Worm (Caenorhabditis elegans) whole organism, L2 larva: Measurements from ENCODE around the gene asp-13.

ENCODE experiments used
- nhr-11 ChIP-seq: fragments of 150-350 bp; optimal IDR thresholded peaks from 2 replicates; lab custom pipeline; 2014; ENCODE audit warnings: missing biosample characterization, missing genetic modification characterization
- nhr-237 ChIP-seq: fragments of 150-350 bp; optimal IDR thresholded peaks from 2 replicates; lab custom pipeline; 2014; ENCODE audit warnings: missing biosample characterization, missing genetic modification characterization
- nhr-25 ChIP-seq: fragments of 150-350 bp; sonication (generic microtip); optimal IDR thresholded peaks from 3 replicates; lab custom pipeline; 2014; ENCODE audit warnings: missing biosample characterization, missing genetic modification characterization

DNA sequence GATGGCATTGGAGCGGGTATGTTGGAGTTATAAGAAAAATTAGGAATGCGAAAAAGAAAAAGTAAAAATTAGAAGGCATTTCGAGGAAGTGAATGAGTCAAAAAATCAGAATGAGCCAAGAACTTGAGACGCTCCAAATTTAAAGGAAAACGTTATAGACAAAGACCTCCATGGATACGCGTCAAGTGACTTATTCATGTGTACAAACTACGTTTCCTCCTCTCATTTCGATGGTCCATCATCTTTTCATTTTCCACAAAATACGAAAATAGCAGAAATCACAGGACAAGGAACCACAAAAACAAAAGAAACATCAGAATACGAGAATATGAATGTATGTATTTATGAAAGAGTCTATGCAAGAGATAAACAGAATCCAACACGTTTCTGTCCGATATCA, 1.7 kb downstream of the asp-13 start, which contains the start of gene F28A12.3:
- TF ChIP-seq nhr-25 (tag; lab: Kevin White, UChicago) (no peak), nhr-237 (tag; lab: Kevin White, UChicago) (no peak), nhr-11 (no peak)
